Worm (Caenorhabditis elegans) whole organism, young adult: ENCODE measurements around the gene srh-276.

Experiments used
- C17E4.6 ChIP-seq: fragments of 200-800 bp; sonication (Bioruptor generic); IDR thresholded peaks from 2 replicates; pipeline ENCODE4 v1.3.6; 2022; ENCODE audit warnings: missing genetic modification reagents, missing genetic modification characterization, missing compliant biosample characterization
- F55B11.4 ChIP-seq: sonication (generic microtip); optimal IDR thresholded peaks from 2 replicates; lab custom pipeline; 2016; ENCODE audit warnings: missing compliant biosample characterization, missing genetic modification characterization, borderline replicate concordance; ENCODE audit not compliant: insufficient read depth
- K12H6.12 ChIP-seq: fragments of 200-800 bp; sonication (Bioruptor generic); optimal IDR thresholded peaks from 2 replicates; lab custom pipeline; 2018; ENCODE audit warnings: mild to moderate bottlenecking, missing genetic modification characterization, missing compliant biosample characterization
- Y95B8A.8 ChIP-seq: fragments of 200-800 bp; sonication (Bioruptor generic); IDR thresholded peaks from 2 replicates; pipeline ENCODE4 v1.3.6; 2022; ENCODE audit warnings: missing genetic modification reagents, missing genetic modification characterization, missing compliant biosample characterization
- aptf-2 ChIP-seq: fragments of 200-800 bp; sonication (Bioruptor generic); conservative IDR thresholded peaks from 2 replicates; pipeline ENCODE4 v1.3.6; 2022; ENCODE audit warnings: missing genetic modification reagents, missing genetic modification characterization, missing compliant biosample characterization
- attf-5 ChIP-seq: fragments of 200-800 bp; sonication (Bioruptor generic); optimal IDR thresholded peaks from 2 replicates; lab custom pipeline; 2018; ENCODE audit warnings: mild to moderate bottlenecking, missing genetic modification characterization, missing compliant biosample characterization
- bed-2 ChIP-seq: fragments of 200-800 bp; sonication (Bioruptor generic); IDR thresholded peaks from 2 replicates; pipeline ENCODE4 v1.3.6; 2022; ENCODE audit warnings: missing genetic modification reagents, missing genetic modification characterization, missing compliant biosample characterization
- nfya-1 ChIP-seq: sonication (generic microtip); optimal IDR thresholded peaks from 2 replicates; lab custom pipeline; 2017; ENCODE audit warnings: antibody characterized with exemption, missing compliant biosample characterization, missing genetic modification characterization, borderline replicate concordance; ENCODE audit not compliant: insufficient read depth
- nhr-90 ChIP-seq: sonication (generic microtip); optimal IDR thresholded peaks from 2 replicates; lab custom pipeline; 2016; ENCODE audit warnings: missing genotype, mild to moderate bottlenecking, missing genetic modification characterization, missing compliant biosample characterization
- unc-130 ChIP-seq: sonication (generic microtip); optimal IDR thresholded peaks from 2 replicates; lab custom pipeline; 2016; ENCODE audit warnings: missing genetic modification reagents, missing genetic modification characterization, missing compliant biosample characterization

DNA sequence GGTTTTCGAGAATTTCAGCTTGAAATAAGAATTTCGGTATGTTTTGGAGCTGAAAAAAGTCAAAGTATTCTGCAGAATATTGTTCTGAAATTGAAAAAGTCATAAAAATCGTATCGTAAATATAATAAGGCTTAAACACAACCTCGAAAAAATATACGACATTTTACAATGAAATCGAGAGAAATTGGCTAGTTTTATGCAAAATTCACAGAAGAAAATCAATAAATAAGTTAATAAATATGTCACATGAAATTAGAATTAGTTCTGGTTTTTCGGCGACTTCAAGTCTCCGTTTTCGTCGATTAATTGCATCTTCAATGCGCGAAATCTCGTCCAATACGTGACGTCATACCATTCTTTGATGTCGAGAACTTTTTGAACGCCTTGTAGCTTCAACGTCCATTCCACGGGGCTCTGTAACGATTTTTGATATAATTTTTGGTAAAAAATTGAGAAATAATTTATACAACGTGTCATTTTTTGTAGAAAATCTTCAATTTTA is 48.3 kb downstream of the srh-276 start, which contains the start of gene atx-3:
- no peak for TF ChIP-seq attf-5
- TF ChIP-seq K12H6.12 (tag; lab: Kevin White, UChicago), result no peak
- TF ChIP-seq Y95B8A.8, result no peak
- no peak for TF ChIP-seq C17E4.6 (GFP tag; lab: Robert Waterston, UW)
- TF ChIP-seq aptf-2, result no peak
- no peak for TF ChIP-seq F55B11.4 (tag; lab: Kevin White, UChicago)
- TF ChIP-seq bed-2, result no peak
- TF ChIP-seq nfya-1, result no peak
- TF ChIP-seq nhr-90, result no peak
- no peak for TF ChIP-seq unc-130
